Fruit fly (Drosophila melanogaster) whole organism, embryonic: ENCODE measurements around the gene CG10801.

Source experiments
- Adf1 ChIP-seq: fragments of 200-800 bp; sonication (Bioruptor generic); IDR thresholded peaks from 2 replicates; pipeline ENCODE4 v1.3.6; 2022; ENCODE audit warnings: missing biosample characterization, missing genetic modification characterization
- CG10274 ChIP-seq: fragments of 200-800 bp; sonication (Bioruptor generic); optimal IDR thresholded peaks from 3 replicates; lab custom pipeline; 2017; ENCODE audit warnings: missing biosample characterization, mild to moderate bottlenecking, missing genetic modification characterization
- CG11504 ChIP-seq: fragments of 200-800 bp; sonication (Bioruptor generic); optimal IDR thresholded peaks from 3 replicates; lab custom pipeline; 2019; ENCODE audit warnings: missing biosample characterization, mild to moderate bottlenecking, missing genetic modification characterization, moderate library complexity
- CG11560 ChIP-seq: fragments of 200-800 bp; sonication (Bioruptor generic); IDR thresholded peaks from 3 replicates; pipeline ENCODE4 v1.3.6; 2022; ENCODE audit warnings: missing biosample characterization, missing genetic modification characterization
- CG12942 ChIP-seq: fragments of 200-800 bp; sonication (Bioruptor generic); optimal IDR thresholded peaks from 3 replicates; lab custom pipeline; 2016; ENCODE audit warnings: missing biosample characterization, missing genetic modification characterization
- CG13894 ChIP-seq: fragments of 200-800 bp; sonication (Bioruptor generic); optimal IDR thresholded peaks from 3 replicates; lab custom pipeline; 2018; ENCODE audit warnings: missing biosample characterization, mild to moderate bottlenecking, missing genetic modification characterization, moderate library complexity
- CG14014 ChIP-seq: fragments of 200-800 bp; sonication (Bioruptor generic); IDR thresholded peaks from 2 replicates; pipeline ENCODE4 v1.3.6; 2022; ENCODE audit warnings: missing biosample characterization, missing genetic modification characterization
- CG14710 ChIP-seq: fragments of 200-800 bp; sonication (Bioruptor generic); optimal IDR thresholded peaks from 3 replicates; lab custom pipeline; 2019; ENCODE audit warnings: missing biosample characterization, mild to moderate bottlenecking, missing genetic modification characterization, moderate library complexity
- CG1832 ChIP-seq: fragments of 200-800 bp; sonication (Bioruptor generic); optimal IDR thresholded peaks from 2 replicates; lab custom pipeline; 2017; ENCODE audit warnings: missing biosample characterization, mild to moderate bottlenecking, missing genetic modification characterization, inconsistent platforms
- CG3065 ChIP-seq: fragments of 200-800 bp; sonication (Bioruptor generic); optimal IDR thresholded peaks from 2 replicates; lab custom pipeline; 2016; ENCODE audit warnings: missing biosample characterization, missing genetic modification characterization
- CG31388 ChIP-seq: fragments of 200-800 bp; sonication (Bioruptor generic); optimal IDR thresholded peaks from 2 replicates; lab custom pipeline; 2016; ENCODE audit warnings: missing biosample characterization, missing genetic modification characterization
- CG33213 ChIP-seq: fragments of 200-800 bp; sonication (Bioruptor generic); optimal IDR thresholded peaks from 3 replicates; lab custom pipeline; 2016; ENCODE audit warnings: missing biosample characterization, missing genetic modification characterization
- CG34376 ChIP-seq: fragments of 200-800 bp; sonication (Bioruptor generic); optimal IDR thresholded peaks from 2 replicates; lab custom pipeline; 2018; ENCODE audit warnings: missing biosample characterization, mild to moderate bottlenecking, missing genetic modification characterization
- CG4424 ChIP-seq: fragments of 200-800 bp; sonication (Bioruptor generic); optimal IDR thresholded peaks from 3 replicates; lab custom pipeline; 2016; ENCODE audit warnings: missing biosample characterization, missing genetic modification characterization
- CG6689 ChIP-seq: fragments of 200-800 bp; sonication (Bioruptor generic); IDR thresholded peaks from 2 replicates; pipeline ENCODE4 v1.3.6; 2022; ENCODE audit warnings: missing biosample characterization, missing genetic modification characterization
- CG7556 ChIP-seq: fragments of 200-800 bp; sonication (Bioruptor generic); optimal IDR thresholded peaks from 2 replicates; lab custom pipeline; 2017; ENCODE audit warnings: missing biosample characterization, mild to moderate bottlenecking, missing genetic modification characterization
- CG8281 ChIP-seq: fragments of 200-800 bp; sonication (Bioruptor generic); optimal IDR thresholded peaks from 2 replicates; lab custom pipeline; 2018; ENCODE audit warnings: missing biosample characterization, mild to moderate bottlenecking, missing genetic modification characterization, moderate library complexity
- CG8290 ChIP-seq, 3 experiments: fragments of 200-800 bp; sonication (Bioruptor generic); optimal IDR thresholded peaks; 2 replicates each; lab custom pipeline; 2016 to 2019; ENCODE audit warnings: missing biosample characterization in 3 of 3, missing genetic modification characterization in 3 of 3, mild to moderate bottlenecking in 2 of 3, moderate library complexity in 1 of 3
- D ChIP-seq, 2 experiments: fragments of 200-800 bp in 1 of 2; fragments of >200 bp in 1 of 2; sonication (Bioruptor generic) in 1 of 2; optimal IDR thresholded peaks; 2 replicates in 1 of 2; 3 replicates in 1 of 2; lab custom pipeline; 2017; ENCODE audit warnings: mild to moderate bottlenecking in 1 of 2, missing biosample characterization in 1 of 2, missing genetic modification characterization in 1 of 2, missing genetic modification reagents in 1 of 2
- Dek ChIP-seq: fragments of 200-800 bp; sonication (Bioruptor generic); optimal IDR thresholded peaks from 3 replicates; lab custom pipeline; 2019; ENCODE audit warnings: missing biosample characterization, mild to moderate bottlenecking, missing genetic modification characterization, moderate library complexity
- Dip3 ChIP-seq: fragments of 200-800 bp; sonication (Bioruptor generic); optimal IDR thresholded peaks from 3 replicates; lab custom pipeline; 2016; ENCODE audit warnings: missing biosample characterization, missing genetic modification characterization
- Drgx ChIP-seq: fragments of 200-800 bp; sonication (Bioruptor generic); IDR thresholded peaks from 2 replicates; pipeline ENCODE4 v1.3.6; 2022; ENCODE audit warnings: missing biosample characterization, missing genetic modification characterization
- Elba2 ChIP-seq: fragments of 200-800 bp; sonication (Bioruptor generic); optimal IDR thresholded peaks from 3 replicates; lab custom pipeline; 2016; ENCODE audit warnings: missing biosample characterization, missing genetic modification characterization
- HLH4C ChIP-seq: fragments of 200-800 bp; sonication (Bioruptor generic); IDR thresholded peaks from 3 replicates; pipeline ENCODE4 v1.3.6; 2022; ENCODE audit warnings: missing biosample characterization, missing genetic modification characterization; ENCODE audit not compliant: partially characterized antibody
- Ravus ChIP-seq: fragments of 200-800 bp; sonication (Bioruptor generic); IDR thresholded peaks from 2 replicates; pipeline ENCODE4 v1.3.6; 2022; ENCODE audit warnings: missing biosample characterization, missing genetic modification characterization
- Scr ChIP-seq: fragments of 200-800 bp; sonication (Bioruptor generic); IDR thresholded peaks from 2 replicates; pipeline ENCODE4 v1.3.6; 2022; ENCODE audit warnings: missing biosample characterization, missing genetic modification characterization; ENCODE audit not compliant: partially characterized antibody
- Sin3A ChIP-seq: fragments of >200 bp; optimal IDR thresholded peaks from 2 replicates; lab custom pipeline; 2018
- Xbp1 ChIP-seq: fragments of 200-800 bp; sonication (Bioruptor generic); optimal IDR thresholded peaks from 3 replicates; lab custom pipeline; 2016; ENCODE audit warnings: missing biosample characterization, mild to moderate bottlenecking, missing genetic modification characterization
- ase ChIP-seq: fragments of 200-800 bp; sonication (Bioruptor generic); IDR thresholded peaks from 3 replicates; pipeline ENCODE4 v1.3.6; 2022; ENCODE audit warnings: missing biosample characterization, missing genetic modification characterization
- bsh ChIP-seq, 2 experiments: fragments of 200-800 bp; sonication (Bioruptor generic); optimal IDR thresholded peaks; 2 replicates each; lab custom pipeline; 2017 to 2018; ENCODE audit warnings: mild to moderate bottlenecking in 2 of 2, missing biosample characterization in 2 of 2, missing genetic modification characterization in 2 of 2, moderate library complexity in 1 of 2
- chm ChIP-seq: fragments of 200-800 bp; sonication (Bioruptor generic); IDR thresholded peaks from 2 replicates; pipeline ENCODE4 v1.3.6; 2022; ENCODE audit warnings: missing biosample characterization, missing genetic modification characterization
- crc ChIP-seq: fragments of 200-800 bp; sonication (Bioruptor generic); optimal IDR thresholded peaks from 2 replicates; lab custom pipeline; 2016; ENCODE audit warnings: missing biosample characterization, missing genetic modification characterization
- disco-r ChIP-seq: fragments of 200-800 bp; sonication (Bioruptor generic); optimal IDR thresholded peaks from 2 replicates; lab custom pipeline; 2016; ENCODE audit warnings: missing biosample characterization, missing genetic modification characterization
- eve ChIP-seq, 2 experiments: fragments of >200 bp; optimal IDR thresholded peaks; 2 replicates each; lab custom pipeline; 2017; ENCODE audit warnings: missing biosample characterization in 2 of 2, missing genetic modification characterization in 2 of 2
- exex ChIP-seq: fragments of 200-800 bp; sonication (Bioruptor generic); optimal IDR thresholded peaks from 4 replicates; lab custom pipeline; 2018; ENCODE audit warnings: missing biosample characterization, mild to moderate bottlenecking, missing genetic modification characterization, moderate library complexity
- gsb-n ChIP-seq: fragments of 200-800 bp; sonication (Bioruptor generic); optimal IDR thresholded peaks from 3 replicates; lab custom pipeline; 2018; ENCODE audit warnings: missing biosample characterization, mild to moderate bottlenecking, missing genetic modification characterization
- her ChIP-seq: fragments of 200-800 bp; sonication (Bioruptor generic); optimal IDR thresholded peaks from 2 replicates; lab custom pipeline; 2016; ENCODE audit warnings: missing biosample characterization, missing genetic modification characterization
- kay ChIP-seq: fragments of 200-800 bp; sonication (Bioruptor generic); optimal IDR thresholded peaks from 2 replicates; lab custom pipeline; 2016; ENCODE audit warnings: missing biosample characterization, missing genetic modification characterization
- lmd ChIP-seq: fragments of 200-800 bp; sonication (Bioruptor generic); IDR thresholded peaks from 2 replicates; pipeline ENCODE4 v1.3.6; 2022; ENCODE audit warnings: missing biosample characterization, missing genetic modification characterization
- nerfin-2 ChIP-seq: fragments of 200-800 bp; sonication (Bioruptor generic); IDR thresholded peaks from 2 replicates; pipeline ENCODE4 v1.3.6; 2022; ENCODE audit warnings: missing biosample characterization, missing genetic modification characterization; ENCODE audit not compliant: partially characterized antibody
- pan ChIP-seq, 4 experiments: fragments of >200 bp in 3 of 4; fragments of 200-800 bp in 1 of 4; sonication (Bioruptor generic) in 1 of 4; optimal IDR thresholded peaks in 3 of 4; IDR thresholded peaks in 1 of 4; 2 replicates each; pipeline versions ENCODE4 v1.3.6 to Lab custom; 2017 to 2022; ENCODE audit warnings: missing biosample characterization in 2 of 4, missing genetic modification characterization in 2 of 4, mixed read lengths in 1 of 4
- pnt ChIP-seq: fragments of 200-800 bp; sonication (Bioruptor generic); optimal IDR thresholded peaks from 3 replicates; lab custom pipeline; 2016; ENCODE audit warnings: missing biosample characterization, missing genetic modification characterization
- row ChIP-seq: fragments of 200-800 bp; sonication (Bioruptor generic); IDR thresholded peaks from 3 replicates; pipeline ENCODE4 v1.3.6; 2022; ENCODE audit warnings: missing biosample characterization, missing genetic modification characterization
- sens-2 ChIP-seq: fragments of 200-800 bp; sonication (Bioruptor generic); IDR thresholded peaks from 2 replicates; pipeline ENCODE4 v1.3.6; 2022; ENCODE audit warnings: missing biosample characterization, missing genetic modification characterization
- tin ChIP-seq: fragments of 200-800 bp; sonication (Bioruptor generic); optimal IDR thresholded peaks from 3 replicates; lab custom pipeline; 2016; ENCODE audit warnings: missing biosample characterization, missing genetic modification characterization
- tio ChIP-seq: fragments of 200-800 bp; sonication (Bioruptor generic); optimal IDR thresholded peaks from 2 replicates; lab custom pipeline; 2017; ENCODE audit warnings: missing biosample characterization, missing genetic modification characterization, inconsistent platforms
- unpg ChIP-seq: fragments of 200-800 bp; sonication (Bioruptor generic); optimal IDR thresholded peaks from 3 replicates; lab custom pipeline; 2018; ENCODE audit warnings: missing biosample characterization, mild to moderate bottlenecking, missing genetic modification characterization, moderate library complexity
- vfl ChIP-seq: fragments of 200-800 bp; sonication (Bioruptor generic); optimal IDR thresholded peaks from 2 replicates; lab custom pipeline; 2016; ENCODE audit warnings: missing biosample characterization, missing genetic modification characterization
- vnd ChIP-seq: fragments of 200-800 bp; sonication (Bioruptor generic); IDR thresholded peaks from 3 replicates; pipeline ENCODE4 v1.3.6; 2022; ENCODE audit warnings: missing biosample characterization, missing genetic modification characterization; ENCODE audit not compliant: partially characterized antibody
- zf30C ChIP-seq: fragments of 200-800 bp; sonication (Bioruptor generic); optimal IDR thresholded peaks from 3 replicates; lab custom pipeline; 2018; ENCODE audit warnings: missing biosample characterization, mild to moderate bottlenecking, missing genetic modification characterization

The CG10801 gene

dm6 chrX:3454715-3455114 lies 5.7 kb upstream of the CG10801 start:
- TF ChIP-seq CG31388 (GFP tag; lab: Kevin White, UChicago) (no peak), Dek (tag; lab: Kevin White, UChicago) (no peak), CG3065 (GFP tag; lab: Kevin White, UChicago) (no peak), unpg (GFP tag; lab: Kevin White, UChicago) (peak; percentile 52), Xbp1 (peak; percentile 9), sens-2 (GFP tag; lab: Robert Waterston, UW) (no peak), bsh (GFP tag; optimal IDR thresholded peaks at IDR 0.05; lab: Kevin White, UChicago) (peak in 1 of 2 experiments; percentile 67), Ravus (GFP tag; lab: Robert Waterston, UW) (no peak), Dip3 (no peak), vnd (no peak), D (optimal IDR thresholded peaks at IDR 0.05; lab: Kevin White, UChicago) (no peak), D (GFP tag; optimal IDR thresholded peaks at IDR 0.05; lab: Kevin White, UChicago) (no peak), CG4424 (GFP tag; lab: Kevin White, UChicago) (no peak), disco-r (GFP tag; lab: Kevin White, UChicago) (no peak), pan (optimal IDR thresholded peaks at IDR 0.05; lab: Kevin White, UChicago) (no peak), pan (GFP tag; optimal IDR thresholded peaks at IDR 0.05 in 1 of 2, IDR thresholded peaks at IDR 0.05 in 1 of 2) (peak in 1 of 2 experiments; percentile 43), ase (GFP tag; lab: Robert Waterston, UW) (no peak), tin (peak; percentile 10), eve (GFP tag; optimal IDR thresholded peaks at IDR 0.05; lab: Kevin White, UChicago) (no peak), chm (peak; percentile 51; the same call in 1 of the 2 replicates), nerfin-2 (no peak), Elba2 (GFP tag; lab: Kevin White, UChicago) (no peak), lmd (GFP tag; lab: Robert Waterston, UW) (no peak; the same call in 1 of the 2 replicates), zf30C (GFP tag; lab: Kevin White, UChicago) (no peak), row (GFP tag; lab: Robert Waterston, UW) (peak; percentile 27; the same call in 1 of the 3 replicates), CG11504 (tag; lab: Kevin White, UChicago) (peak; percentile 34), CG10274 (GFP tag; lab: Kevin White, UChicago) (no peak), CG33213 (GFP tag; lab: Kevin White, UChicago) (no peak), tio (no peak), CG8290 (GFP tag; optimal IDR thresholded peaks at IDR 0.05; lab: Kevin White, UChicago) (no peak), CG8290 (tag; optimal IDR thresholded peaks at IDR 0.05; lab: Kevin White, UChicago) (no peak), crc (no peak), CG34376 (no peak), Adf1 (no peak), HLH4C (GFP tag; lab: Robert Waterston, UW) (no peak), CG14710 (tag; lab: Kevin White, UChicago) (peak; percentile 19), CG1832 (GFP tag; lab: Kevin White, UChicago) (no peak), CG12942 (GFP tag; lab: Kevin White, UChicago) (no peak), Scr (no peak), CG6689 (GFP tag; lab: Robert Waterston, UW) (peak; percentile 29; the same call in 1 of the 2 replicates), CG13894 (tag; lab: Kevin White, UChicago) (no peak), CG11560 (no peak), pnt (GFP tag; lab: Kevin White, UChicago) (no peak), CG8281 (no peak), Drgx (GFP tag; lab: Robert Waterston, UW) (peak; percentile 79), CG14014 (no peak), vfl (GFP tag; lab: Kevin White, UChicago) (no peak), kay (GFP tag; lab: Kevin White, UChicago) (no peak), exex (tag; lab: Kevin White, UChicago) (no peak), CG7556 (GFP tag; lab: Kevin White, UChicago) (no peak), gsb-n (peak; percentile 3), her (no peak), Sin3A (lab: Kevin White, UChicago) (no peak)
